Worm (Caenorhabditis elegans): ENCODE measurements around the gene Y47D3A.13.

ce11 chrIII:11244338-11244737, 20.4 kb upstream of the Y47D3A.13 start:
- TF ChIP-seq dao-5 (tag; optimal IDR thresholded peaks at IDR 0.05) (no peak), him-1 (tag; optimal IDR thresholded peaks at IDR 0.05) (no peak), W03F9.2 (tag; optimal IDR thresholded peaks at IDR 0.05) (no peak)
